Fruit fly (Drosophila melanogaster): Measurements from ENCODE around the gene CG12091.
A peak's percentile ranks its signal among the peaks of the same experiment; 100 is the strongest.

CG12091 gene

dm6 chr3L:1516631-1517273 is 19.9 kb downstream of the CG12091 start, which contains the start of gene cue:
Gene cue, minus strand, starts transcription at chr3L:1517271.
- TF ChIP-seq HLH106 (tag; optimal IDR thresholded peaks at IDR 0.05) (no peak), h (GFP tag; optimal IDR thresholded peaks at IDR 0.05) (peak; percentile 29), Dif (GFP tag; optimal IDR thresholded peaks at IDR 0.05; ENCODE audit: partially characterized antibody) (no peak)

- peak; percentile 35 for TF ChIP-seq sv (GFP tag; optimal IDR thresholded peaks at IDR 0.05)
- no peak for TF ChIP-seq Myc (optimal IDR thresholded peaks at IDR 0.05)
- TF ChIP-seq h (GFP tag; optimal IDR thresholded peaks at IDR 0.05): no peak
- no peak for TF ChIP-seq dsf (GFP tag; optimal IDR thresholded peaks at IDR 0.05; ENCODE audit: borderline replicate concordance)
- TF ChIP-seq pan (optimal IDR thresholded peaks at IDR 0.05): no peak
- TF ChIP-seq Rel (GFP tag; optimal IDR thresholded peaks at IDR 0.05): no peak
- TF ChIP-seq Rel (tag; optimal IDR thresholded peaks at IDR 0.05): no peak
- no peak for TF ChIP-seq sage (GFP tag; optimal IDR thresholded peaks at IDR 0.05)
- TF ChIP-seq Hr78 (GFP tag; optimal IDR thresholded peaks at IDR 0.05): no peak
- TF ChIP-seq dmrt93B (GFP tag; optimal IDR thresholded peaks at IDR 0.05): peak; percentile 55
- no peak for TF ChIP-seq Mio (GFP tag; optimal IDR thresholded peaks at IDR 0.05)
- TF ChIP-seq Hnf4 (GFP tag; optimal IDR thresholded peaks at IDR 0.05): peak; percentile 50
- TF ChIP-seq Dif (GFP tag; optimal IDR thresholded peaks at IDR 0.05; ENCODE audit: partially characterized antibody): no peak
- TF ChIP-seq Jra (GFP tag; optimal IDR thresholded peaks at IDR 0.05): no peak
- peak; percentile 71 for TF ChIP-seq rgr (GFP tag; optimal IDR thresholded peaks at IDR 0.05)
- peak; percentile 66 for TF ChIP-seq HLH106 (tag; optimal IDR thresholded peaks at IDR 0.05)
- TF ChIP-seq dl (GFP tag; optimal IDR thresholded peaks at IDR 0.05; ENCODE audit: insufficient read depth in 1 of 2, partially characterized antibody in 2 of 2): no peak
- no peak for TF ChIP-seq Hr83 (GFP tag; optimal IDR thresholded peaks at IDR 0.05; ENCODE audit: poor library complexity, severe bottlenecking)
- TF ChIP-seq foxo (GFP tag; optimal IDR thresholded peaks at IDR 0.05): peak in 1 of 2 experiments; percentile 75
- peak; percentile 5 for TF ChIP-seq CG9705 (GFP tag; optimal IDR thresholded peaks at IDR 0.05)
- TF ChIP-seq OdsH (GFP tag; optimal IDR thresholded peaks at IDR 0.05): peak; percentile 70
- no peak for TF ChIP-seq Dfd (GFP tag; optimal IDR thresholded peaks at IDR 0.05)
- peak; percentile 52 for TF ChIP-seq psq (GFP tag; optimal IDR thresholded peaks at IDR 0.05)
- no peak for TF ChIP-seq tai (GFP tag; optimal IDR thresholded peaks at IDR 0.05)
- TF ChIP-seq br (GFP tag; optimal IDR thresholded peaks at IDR 0.05): peak; percentile 46
- no peak for TF ChIP-seq Vsx2 (GFP tag; optimal IDR thresholded peaks at IDR 0.05; ENCODE audit: partially characterized antibody)
- TF ChIP-seq lola (GFP tag; optimal IDR thresholded peaks at IDR 0.05): no peak
- peak; percentile 78 for TF ChIP-seq ey (GFP tag; optimal IDR thresholded peaks at IDR 0.05)
- no peak for TF ChIP-seq brk (GFP tag; optimal IDR thresholded peaks at IDR 0.05)
- TF ChIP-seq woc (GFP tag; optimal IDR thresholded peaks at IDR 0.05): peak; percentile 37
- TF ChIP-seq fru (GFP tag; optimal IDR thresholded peaks at IDR 0.05): peak; percentile 72
- no peak for TF ChIP-seq GATAd (GFP tag; optimal IDR thresholded peaks at IDR 0.05)
- peak; percentile 56 for TF ChIP-seq Sp1 (GFP tag; optimal IDR thresholded peaks at IDR 0.05)
These were observed 20.7 kb downstream of the CG12091 start for dm6 chr3L:1515820-1516540.

dm6 chr3L:1502086-1502893 is 34.3 kb downstream of the CG12091 start, which contains the start of the genes hfp and Psa:
Gene hfp, minus strand, starts transcription at chr3L:1502590.
Gene Psa, plus strand, starts transcription at chr3L:1502843.
- no peak for TF ChIP-seq ey (GFP tag; optimal IDR thresholded peaks at IDR 0.05)
- TF ChIP-seq Rel (GFP tag; optimal IDR thresholded peaks at IDR 0.05): no peak
- TF ChIP-seq Rel (tag; optimal IDR thresholded peaks at IDR 0.05): peak; percentile 96
